Worm (Caenorhabditis elegans): ENCODE measurements around the gene best-14.

Gene best-14

DNA sequence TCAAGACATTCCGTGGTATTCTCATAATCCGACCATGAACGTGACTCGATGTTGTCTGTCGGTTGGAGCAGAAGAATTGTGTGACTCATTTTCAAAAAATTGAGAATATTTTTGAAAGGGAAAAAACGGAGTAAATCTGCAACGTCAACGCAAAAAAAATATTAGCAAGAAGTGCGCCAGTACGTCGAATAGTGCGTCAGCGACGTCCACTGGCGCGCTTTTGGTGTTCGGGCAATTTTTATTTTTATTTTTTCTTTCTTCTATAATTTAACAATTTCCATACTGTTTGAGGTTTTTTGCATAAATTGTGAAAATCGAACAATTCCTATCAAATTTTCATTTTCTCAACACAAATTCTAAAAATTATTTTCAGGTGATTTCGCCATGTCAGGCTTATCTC, 21.2 kb downstream of the best-14 start, which contains the start of the genes erh-1 and lpd-9 (continued):
- TF ChIP-seq dpl-1 (GFP tag; optimal IDR thresholded peaks at IDR 0.05), result peak; percentile 80
- TF ChIP-seq mes-2 (tag; optimal IDR thresholded peaks at IDR 0.05; ENCODE audit: poor library complexity, severe bottlenecking), result peak; percentile 85
- TF ChIP-seq fos-1 (tag; optimal IDR thresholded peaks at IDR 0.05), result no peak
- peak; percentile 80 for TF ChIP-seq mep-1 (tag; optimal IDR thresholded peaks at IDR 0.05)
- TF ChIP-seq nhr-42 (GFP tag; IDR thresholded peaks at IDR 0.05), result no peak
- TF ChIP-seq nhr-111 (GFP tag; optimal IDR thresholded peaks at IDR 0.05), result no peak
- peak; percentile 26 for TF ChIP-seq mxl-3 (GFP tag; optimal IDR thresholded peaks at IDR 0.05)
- TF ChIP-seq R02D3.7 (tag; optimal IDR thresholded peaks at IDR 0.05), result no peak
- TF ChIP-seq nhr-48 (tag; optimal IDR thresholded peaks at IDR 0.05), result peak; percentile 66
- peak; percentile 76; the same call in 1 of the 2 replicates for TF ChIP-seq hmg-1.1 (GFP tag; IDR thresholded peaks at IDR 0.05)
- peak; percentile 69 for TF ChIP-seq dve-1 (tag; optimal IDR thresholded peaks at IDR 0.05; ENCODE audit: insufficient read depth)
- TF ChIP-seq lim-7 (GFP tag; IDR thresholded peaks at IDR 0.05), result no peak
- TF ChIP-seq ceh-32 (tag; optimal IDR thresholded peaks at IDR 0.05; ENCODE audit: poor library complexity), result no peak
- TF ChIP-seq vab-7 (GFP tag; IDR thresholded peaks at IDR 0.05), result no peak
- peak; percentile 50 for TF ChIP-seq F37D6.2 (tag; optimal IDR thresholded peaks at IDR 0.05)
- TF ChIP-seq nhr-102 (tag; optimal IDR thresholded peaks at IDR 0.05), result peak; percentile 76
- TF ChIP-seq spr-1 (tag; optimal IDR thresholded peaks at IDR 0.05), result peak; percentile 52
- TF ChIP-seq ceh-62 (tag; optimal IDR thresholded peaks at IDR 0.05), result no peak
- peak; percentile 33 for TF ChIP-seq F49E8.2 (tag; optimal IDR thresholded peaks at IDR 0.05; ENCODE audit: borderline replicate concordance)
- TF ChIP-seq set-16 (GFP tag; IDR thresholded peaks at IDR 0.05), result no peak
- TF ChIP-seq nhr-237 (tag; optimal IDR thresholded peaks at IDR 0.05), result no peak
- TF ChIP-seq madf-5 (GFP tag; IDR thresholded peaks at IDR 0.05), result no peak
- TF ChIP-seq ces-1 (GFP tag; optimal IDR thresholded peaks at IDR 0.05), result no peak
- no peak for TF ChIP-seq snpc-1.2 (GFP tag; IDR thresholded peaks at IDR 0.05)
- no peak for TF ChIP-seq attf-4 (tag; optimal IDR thresholded peaks at IDR 0.05)
- TF ChIP-seq lin-39 (tag; optimal IDR thresholded peaks at IDR 0.05), result no peak
- TF ChIP-seq aly-2 (tag; optimal IDR thresholded peaks at IDR 0.05), result no peak
- no peak for TF ChIP-seq lin-29 (GFP tag; IDR thresholded peaks at IDR 0.05)
- 0 out of 2 replicates have a peak, but pooled peaks have one; percentile 29 for TF ChIP-seq mdt-29 (GFP tag; IDR thresholded peaks at IDR 0.05)
- TF ChIP-seq Y105C5A.15 (GFP tag; IDR thresholded peaks at IDR 0.05), result no peak
- peak; percentile 82; the same call in 1 of the 2 replicates for TF ChIP-seq T26A8.4 (GFP tag; IDR thresholded peaks at IDR 0.05)
- TF ChIP-seq fkh-10 (GFP tag; optimal IDR thresholded peaks at IDR 0.05), result no peak
- peak; percentile 66 for TF ChIP-seq duxl-1 (tag; optimal IDR thresholded peaks at IDR 0.05; ENCODE audit: poor library complexity)
- TF ChIP-seq nhr-41 (GFP tag; IDR thresholded peaks at IDR 0.05), result no peak
- no peak for TF ChIP-seq ceh-44 (GFP tag; IDR thresholded peaks at IDR 0.05)
- no peak for TF ChIP-seq zip-2 (tag; optimal IDR thresholded peaks at IDR 0.05)
- peak; percentile 73; the same call in 1 of the 2 replicates for TF ChIP-seq php-3 (GFP tag; IDR thresholded peaks at IDR 0.05)
- no peak for TF ChIP-seq hif-1 (tag; optimal IDR thresholded peaks at IDR 0.05)
- peak; percentile 46 for TF ChIP-seq nhr-77 (tag; optimal IDR thresholded peaks at IDR 0.05)
- no peak for TF ChIP-seq snpc-4 (tag; optimal IDR thresholded peaks at IDR 0.05)
- TF ChIP-seq mdl-1 (tag; optimal IDR thresholded peaks at IDR 0.05), result peak in 1 of 2 experiments; percentile 32
- TF ChIP-seq arid-1 (GFP tag; conservative IDR thresholded peaks at IDR 0.05), result 0 out of 2 replicates have a peak, but pooled peaks have one; percentile 24
- TF ChIP-seq T20F7.1 (GFP tag; optimal IDR thresholded peaks at IDR 0.05), result peak; percentile 74
- peak; percentile 38 for TF ChIP-seq ztf-7 (tag; optimal IDR thresholded peaks at IDR 0.05)
- TF ChIP-seq lin-13 (GFP tag; optimal IDR thresholded peaks at IDR 0.05), result no peak
- peak; percentile 19 for TF ChIP-seq unc-130 (GFP tag; optimal IDR thresholded peaks at IDR 0.05)
- TF ChIP-seq F26F4.8 (GFP tag; conservative IDR thresholded peaks at IDR 0.05), result no peak
- no peak for TF ChIP-seq daf-8 (GFP tag; IDR thresholded peaks at IDR 0.05)
- no peak for TF ChIP-seq saeg-2 (GFP tag; IDR thresholded peaks at IDR 0.05)
- TF ChIP-seq D1046.2 (GFP tag; IDR thresholded peaks at IDR 0.05), result no peak
- peak; percentile 28; the same call in 1 of the 2 replicates for TF ChIP-seq ctbp-1 (GFP tag; IDR thresholded peaks at IDR 0.05)

All from whole organism, L4 larva.